Fruit fly (Drosophila melanogaster) whole organism, embryonic: ENCODE results near the gene Ing3.

Experiments used
- Adf1 ChIP-seq: fragments of 200-800 bp; sonication (Bioruptor generic); IDR thresholded peaks from 2 replicates; pipeline ENCODE4 v1.3.6; 2022; ENCODE audit warnings: missing biosample characterization, missing genetic modification characterization
- Asciz ChIP-seq: fragments of 200-800 bp; sonication (Bioruptor generic); optimal IDR thresholded peaks from 2 replicates; lab custom pipeline; 2017; ENCODE audit warnings: missing biosample characterization, mild to moderate bottlenecking, missing genetic modification characterization, missing genetic modification reagents
- Bdp1 ChIP-seq: fragments of 200-800 bp; sonication (Bioruptor generic); optimal IDR thresholded peaks from 3 replicates; lab custom pipeline; 2016; ENCODE audit warnings: missing biosample characterization, missing genetic modification characterization
- CG10147 ChIP-seq: fragments of 200-800 bp; sonication (Bioruptor generic); optimal IDR thresholded peaks from 2 replicates; lab custom pipeline; 2019; ENCODE audit warnings: missing biosample characterization, mild to moderate bottlenecking, missing genetic modification characterization, moderate library complexity
- CG10209 ChIP-seq: fragments of 200-800 bp; sonication (Bioruptor generic); optimal IDR thresholded peaks from 3 replicates; lab custom pipeline; 2017; ENCODE audit warnings: missing biosample characterization, mild to moderate bottlenecking, missing genetic modification characterization, missing genetic modification reagents
- CG10959 ChIP-seq: fragments of 200-800 bp; sonication (Bioruptor generic); IDR thresholded peaks from 2 replicates; pipeline ENCODE4 v1.3.6; 2022; ENCODE audit warnings: missing biosample characterization, missing genetic modification characterization
- CG11560 ChIP-seq: fragments of 200-800 bp; sonication (Bioruptor generic); IDR thresholded peaks from 3 replicates; pipeline ENCODE4 v1.3.6; 2022; ENCODE audit warnings: missing biosample characterization, missing genetic modification characterization
- CG1233 ChIP-seq: fragments of 200-800 bp; sonication (Bioruptor generic); optimal IDR thresholded peaks from 4 replicates; lab custom pipeline; 2018; ENCODE audit warnings: missing biosample characterization, mild to moderate bottlenecking, missing genetic modification characterization
- CG15696 ChIP-seq: fragments of 200-800 bp; sonication (Bioruptor generic); optimal IDR thresholded peaks from 2 replicates; lab custom pipeline; 2019; ENCODE audit warnings: missing biosample characterization, mild to moderate bottlenecking, missing genetic modification characterization, moderate library complexity
- CG17186 ChIP-seq: fragments of 200-800 bp; sonication (Bioruptor generic); optimal IDR thresholded peaks from 3 replicates; lab custom pipeline; 2017; ENCODE audit warnings: missing biosample characterization, missing genetic modification reagents, missing genetic modification characterization
- CG31441 ChIP-seq: fragments of 200-800 bp; sonication (Bioruptor generic); IDR thresholded peaks from 2 replicates; pipeline ENCODE4 v1.3.6; 2022; ENCODE audit warnings: missing biosample characterization, missing genetic modification characterization
- CG34224 ChIP-seq: fragments of 200-800 bp; sonication (Bioruptor generic); IDR thresholded peaks from 3 replicates; pipeline ENCODE4 v1.3.6; 2022; ENCODE audit warnings: missing biosample characterization, missing genetic modification characterization; ENCODE audit not compliant: partially characterized antibody
- CG3838 ChIP-seq: fragments of 200-800 bp; sonication (Bioruptor generic); optimal IDR thresholded peaks from 3 replicates; lab custom pipeline; 2016; ENCODE audit warnings: missing biosample characterization, missing genetic modification characterization
- CG4617 ChIP-seq: fragments of 200-800 bp; sonication (Bioruptor generic); optimal IDR thresholded peaks from 3 replicates; lab custom pipeline; 2016; ENCODE audit warnings: missing biosample characterization, missing genetic modification characterization, borderline replicate concordance
- CG6689 ChIP-seq: fragments of 200-800 bp; sonication (Bioruptor generic); IDR thresholded peaks from 2 replicates; pipeline ENCODE4 v1.3.6; 2022; ENCODE audit warnings: missing biosample characterization, missing genetic modification characterization
- CG7963 ChIP-seq: fragments of 200-800 bp; sonication (Bioruptor generic); IDR thresholded peaks from 3 replicates; pipeline ENCODE4 v1.3.6; 2022; ENCODE audit warnings: missing biosample characterization, missing genetic modification characterization; ENCODE audit not compliant: partially characterized antibody
- CG9215 ChIP-seq: fragments of 200-800 bp; sonication (Bioruptor generic); IDR thresholded peaks from 2 replicates; pipeline ENCODE4 v1.3.6; 2022; ENCODE audit warnings: missing biosample characterization, missing genetic modification characterization
- Dfd ChIP-seq, 2 experiments: fragments of >200 bp; optimal IDR thresholded peaks; 2 replicates each; lab custom pipeline; 2017; ENCODE audit warnings: missing biosample characterization in 2 of 2, missing genetic modification characterization in 2 of 2
- Doc3 ChIP-seq: fragments of 200-800 bp; sonication (Bioruptor generic); IDR thresholded peaks from 3 replicates; pipeline ENCODE4 v1.3.6; 2022; ENCODE audit warnings: missing biosample characterization, missing genetic modification characterization; ENCODE audit not compliant: partially characterized antibody
- Hr3 ChIP-seq: fragments of 200-800 bp; sonication (Bioruptor generic); optimal IDR thresholded peaks from 3 replicates; lab custom pipeline; 2016; ENCODE audit warnings: missing biosample characterization, missing genetic modification characterization
- Nf-YB ChIP-seq: fragments of 200-800 bp; sonication (Bioruptor generic); optimal IDR thresholded peaks from 3 replicates; lab custom pipeline; 2019; ENCODE audit warnings: missing biosample characterization, mild to moderate bottlenecking, missing genetic modification characterization, moderate library complexity
- Opbp ChIP-seq: fragments of 200-800 bp; sonication (Bioruptor generic); IDR thresholded peaks from 3 replicates; pipeline ENCODE4 v1.3.6; 2022; ENCODE audit warnings: missing biosample characterization, missing genetic modification characterization; ENCODE audit not compliant: partially characterized antibody
- Sox100B ChIP-seq: fragments of 200-800 bp; sonication (Bioruptor generic); optimal IDR thresholded peaks from 3 replicates; lab custom pipeline; 2018; ENCODE audit warnings: missing biosample characterization, mild to moderate bottlenecking, missing genetic modification characterization
- Sry-δ ChIP-seq: fragments of 200-800 bp; sonication (Bioruptor generic); optimal IDR thresholded peaks from 2 replicates; lab custom pipeline; 2016; ENCODE audit warnings: missing biosample characterization, missing genetic modification characterization
- ap ChIP-seq: fragments of 200-800 bp; sonication (Bioruptor generic); IDR thresholded peaks from 2 replicates; pipeline ENCODE4 v1.3.6; 2022; ENCODE audit warnings: missing biosample characterization, missing genetic modification characterization
- cato ChIP-seq: fragments of 200-800 bp; sonication (Bioruptor generic); optimal IDR thresholded peaks from 2 replicates; lab custom pipeline; 2016; ENCODE audit warnings: missing biosample characterization, missing genetic modification characterization, borderline replicate concordance
- dm ChIP-seq: fragments of 200-800 bp; sonication (Bioruptor generic); optimal IDR thresholded peaks from 3 replicates; lab custom pipeline; 2016; ENCODE audit warnings: missing biosample characterization, missing genetic modification characterization
- en ChIP-seq: fragments of 200-800 bp; sonication (Bioruptor generic); optimal IDR thresholded peaks from 2 replicates; lab custom pipeline; 2016; ENCODE audit warnings: missing biosample characterization, missing genetic modification characterization
- fd3F ChIP-seq: fragments of 200-800 bp; sonication (Bioruptor generic); optimal IDR thresholded peaks from 2 replicates; lab custom pipeline; 2018; ENCODE audit warnings: missing biosample characterization, mild to moderate bottlenecking, missing genetic modification characterization, moderate library complexity
- hbn ChIP-seq: fragments of 200-800 bp; sonication (Bioruptor generic); IDR thresholded peaks from 2 replicates; pipeline ENCODE4 v1.3.6; 2022; ENCODE audit warnings: missing biosample characterization, missing genetic modification characterization; ENCODE audit not compliant: partially characterized antibody
- lab ChIP-seq: fragments of 200-800 bp; sonication (Bioruptor generic); optimal IDR thresholded peaks from 3 replicates; lab custom pipeline; 2017; ENCODE audit warnings: missing biosample characterization, missing genetic modification characterization, mild to moderate bottlenecking, moderate library complexity, missing genetic modification reagents
- mirr ChIP-seq: fragments of 200-800 bp; sonication (Bioruptor generic); optimal IDR thresholded peaks from 3 replicates; lab custom pipeline; 2018; ENCODE audit warnings: missing biosample characterization, mild to moderate bottlenecking, missing genetic modification characterization
- mld ChIP-seq: fragments of 200-800 bp; sonication (Bioruptor generic); IDR thresholded peaks from 3 replicates; pipeline ENCODE4 v1.3.6; 2022; ENCODE audit warnings: missing biosample characterization, missing genetic modification characterization; ENCODE audit not compliant: partially characterized antibody
- psq ChIP-seq: fragments of 200-800 bp; sonication (Bioruptor generic); optimal IDR thresholded peaks from 2 replicates; lab custom pipeline; 2017; ENCODE audit warnings: missing biosample characterization, missing genetic modification characterization
- sc ChIP-seq, 3 experiments: fragments of >200 bp in 2 of 3; fragments of 200-800 bp in 1 of 3; sonication (Bioruptor generic) in 1 of 3; optimal IDR thresholded peaks; 2 replicates in 2 of 3; 3 replicates in 1 of 3; lab custom pipeline; 2017; ENCODE audit warnings: mild to moderate bottlenecking in 1 of 3, missing biosample characterization in 1 of 3, missing genetic modification characterization in 1 of 3, missing genetic modification reagents in 1 of 3
- shn ChIP-seq: fragments of 200-800 bp; sonication (Bioruptor generic); optimal IDR thresholded peaks from 3 replicates; lab custom pipeline; 2016; ENCODE audit warnings: missing biosample characterization, missing genetic modification characterization
- sqz ChIP-seq: fragments of 200-800 bp; sonication (Bioruptor generic); optimal IDR thresholded peaks from 3 replicates; lab custom pipeline; 2018; ENCODE audit warnings: missing biosample characterization, mild to moderate bottlenecking, missing genetic modification characterization
- stc ChIP-seq: fragments of 200-800 bp; sonication (Bioruptor generic); IDR thresholded peaks from 2 replicates; pipeline ENCODE4 v1.3.6; 2022; ENCODE audit warnings: missing biosample characterization, missing genetic modification characterization
- vvl ChIP-seq: fragments of 200-800 bp; sonication (Bioruptor generic); IDR thresholded peaks from 2 replicates; pipeline ENCODE4 v1.3.6; 2022; ENCODE audit warnings: missing biosample characterization, missing genetic modification characterization
- zen ChIP-seq: fragments of 200-800 bp; sonication (Bioruptor generic); optimal IDR thresholded peaks from 3 replicates; lab custom pipeline; 2018; ENCODE audit warnings: missing biosample characterization, mild to moderate bottlenecking, missing genetic modification characterization, moderate library complexity

Gene Ing3

DNA sequence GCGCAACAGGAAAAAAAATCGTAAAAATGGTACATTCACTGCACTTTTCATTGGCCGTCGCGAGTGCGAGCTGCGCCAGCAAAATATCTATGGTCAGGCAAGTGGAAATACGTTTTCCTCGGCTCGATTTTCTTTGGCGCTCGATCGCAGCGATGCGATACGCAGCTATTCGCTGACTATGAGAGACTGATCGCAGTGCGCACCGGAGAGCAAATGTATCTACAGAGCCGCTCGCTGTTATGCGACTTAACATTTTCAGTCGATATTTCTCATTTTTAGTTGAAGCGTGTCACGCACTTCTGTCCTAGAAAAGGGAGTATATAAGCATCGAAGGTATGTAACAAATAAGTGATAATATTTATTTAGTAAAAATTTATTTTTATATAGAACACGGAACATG is 18.2 kb downstream of the Ing3 start, which contains the start of gene wgn (continued):
- TF ChIP-seq hbn (peak; percentile 90), Asciz (GFP tag; lab: Kevin White, UChicago) (no peak), CG6689 (GFP tag; lab: Robert Waterston, UW) (no peak), Bdp1 (GFP tag; lab: Kevin White, UChicago) (no peak), cato (GFP tag; lab: Kevin White, UChicago) (no peak), lab (GFP tag; lab: Kevin White, UChicago) (peak; percentile 36), psq (no peak), Hr3 (GFP tag; lab: Kevin White, UChicago) (no peak), CG34224 (GFP tag; lab: Robert Waterston, UW) (peak; percentile 86), Doc3 (GFP tag; lab: Robert Waterston, UW) (peak; percentile 95), Dfd (GFP tag; optimal IDR thresholded peaks at IDR 0.05; lab: Kevin White, UChicago) (no peak), sc (optimal IDR thresholded peaks at IDR 0.05; lab: Kevin White, UChicago) (no peak), sc (GFP tag; optimal IDR thresholded peaks at IDR 0.05; lab: Kevin White, UChicago) (no peak), CG1233 (GFP tag; lab: Kevin White, UChicago) (no peak), stc (GFP tag; lab: Robert Waterston, UW) (no peak), vvl (GFP tag; lab: Robert Waterston, UW) (0 out of 2 replicates have a peak, but pooled peaks have one; percentile 13), CG31441 (GFP tag; lab: Robert Waterston, UW) (no peak), shn (no peak), Nf-YB (no peak), Sry-δ (GFP tag; lab: Kevin White, UChicago) (no peak), Opbp (GFP tag; lab: Robert Waterston, UW) (peak; percentile 85), mirr (GFP tag; lab: Kevin White, UChicago) (no peak), en (GFP tag; lab: Kevin White, UChicago) (no peak), CG11560 (tag; lab: Robert Waterston, UW) (no peak), sqz (no peak), CG7963 (GFP tag; lab: Robert Waterston, UW) (peak; percentile 60; the same call in 2 of the 3 replicates), mld (GFP tag; lab: Robert Waterston, UW) (peak; percentile 71; the same call in 2 of the 3 replicates), CG9215 (GFP tag; lab: Robert Waterston, UW) (no peak), Adf1 (GFP tag; lab: Robert Waterston, UW) (no peak), zen (tag; lab: Kevin White, UChicago) (no peak), dm (GFP tag; lab: Kevin White, UChicago) (no peak), fd3F (GFP tag; lab: Kevin White, UChicago) (no peak), CG17186 (GFP tag; lab: Kevin White, UChicago) (no peak), CG3838 (no peak), CG4617 (GFP tag; lab: Kevin White, UChicago) (no peak), CG10147 (GFP tag; lab: Kevin White, UChicago) (no peak), CG10209 (GFP tag; lab: Kevin White, UChicago) (no peak), CG15696 (no peak), ap (GFP tag; lab: Robert Waterston, UW) (no peak), CG10959 (GFP tag; lab: Robert Waterston, UW) (no peak), Sox100B (GFP tag; lab: Kevin White, UChicago) (no peak)
- TF ChIP-seq, all 482 proteins: peak for 56
